Worm (Caenorhabditis elegans): ENCODE measurements around the gene pgph-3.

- TF ChIP-seq ztf-23 (GFP tag; IDR thresholded peaks at IDR 0.05) (no peak), T22C8.4 (GFP tag; IDR thresholded peaks at IDR 0.05) (no peak), flt-1 (GFP tag; IDR thresholded peaks at IDR 0.05) (no peak), cog-1 (tag; optimal IDR thresholded peaks at IDR 0.05) (no peak)
Observed at ce11 chrV:5726463-5726862, 37.2 kb downstream of the pgph-3 start, which contains the start of gene K09H11.4.

All from whole organism, midembryonic.